Worm (Caenorhabditis elegans) whole organism, L2 larva: ENCODE data around the gene Y47D7A.18.

Experiments
- F13H6.1 ChIP-seq: sonication (generic microtip); optimal IDR thresholded peaks from 2 replicates; lab custom pipeline; 2016; ENCODE audit warnings: missing genetic modification characterization, missing compliant biosample characterization
- R02D3.7 ChIP-seq: fragments of 150-350 bp; optimal IDR thresholded peaks from 2 replicates; lab custom pipeline; 2014; ENCODE audit warnings: missing biosample characterization, missing genetic modification characterization
- Y55F3AM.14 ChIP-seq: fragments of 200-800 bp; sonication (Bioruptor generic); optimal IDR thresholded peaks from 2 replicates; lab custom pipeline; 2018; ENCODE audit warnings: mild to moderate bottlenecking, missing genetic modification characterization, missing compliant biosample characterization
- ZK546.5 ChIP-seq: sonication (generic microtip); optimal IDR thresholded peaks from 2 replicates; lab custom pipeline; 2017; ENCODE audit warnings: missing biosample characterization, missing genetic modification characterization
- aly-2 ChIP-seq: fragments of 150-350 bp; optimal IDR thresholded peaks from 2 replicates; lab custom pipeline; 2014; ENCODE audit warnings: missing biosample characterization, missing genetic modification characterization
- ama-1 ChIP-seq: fragments of 150-350 bp; optimal IDR thresholded peaks from 2 replicates; lab custom pipeline; 2018; ENCODE audit warnings: inconsistent platforms
- blmp-1 ChIP-seq: sonication (generic microtip); optimal IDR thresholded peaks from 2 replicates; lab custom pipeline; 2017; ENCODE audit warnings: missing genetic modification characterization, mild to moderate bottlenecking, missing compliant biosample characterization, antibody characterized with exemption, moderate library complexity; ENCODE audit not compliant: insufficient read depth
- ceh-16 ChIP-seq: fragments of 150-350 bp; optimal IDR thresholded peaks from 2 replicates; lab custom pipeline; 2014; ENCODE audit warnings: missing biosample characterization, missing genetic modification characterization
- crh-2 ChIP-seq: sonication (generic microtip); optimal IDR thresholded peaks from 2 replicates; lab custom pipeline; 2017; ENCODE audit warnings: missing biosample characterization, missing genetic modification characterization
- dmd-4 ChIP-seq: sonication (generic microtip); optimal IDR thresholded peaks from 2 replicates; lab custom pipeline; 2017; ENCODE audit warnings: missing biosample characterization, missing genetic modification characterization
- egl-27 ChIP-seq: sonication (generic microtip); optimal IDR thresholded peaks from 3 replicates; lab custom pipeline; 2017; ENCODE audit warnings: missing biosample characterization, missing genetic modification reagents, missing genetic modification characterization
- fos-1 ChIP-seq: fragments of 150-350 bp; optimal IDR thresholded peaks from 2 replicates; lab custom pipeline; 2014; ENCODE audit warnings: missing biosample characterization, missing genetic modification characterization
- gmeb-1 ChIP-seq: fragments of 150-350 bp; optimal IDR thresholded peaks from 2 replicates; lab custom pipeline; 2014; ENCODE audit warnings: missing biosample characterization, missing genetic modification characterization
- lin-11 ChIP-seq: fragments of 150-350 bp; sonication (generic microtip); optimal IDR thresholded peaks from 2 replicates; lab custom pipeline; 2014; ENCODE audit warnings: missing biosample characterization, missing genetic modification characterization, inconsistent platforms, mixed read lengths
- lin-39 ChIP-seq: fragments of 150-350 bp; optimal IDR thresholded peaks from 2 replicates; lab custom pipeline; 2014; ENCODE audit warnings: missing biosample characterization, missing genetic modification reagents, missing genetic modification characterization
- lsy-2 ChIP-seq, 2 experiments: fragments of 150-350 bp in 1 of 2; sonication (generic microtip) in 1 of 2; optimal IDR thresholded peaks; 2 replicates each; lab custom pipeline; 2014 to 2017; ENCODE audit warnings: missing biosample characterization in 2 of 2, missing genetic modification characterization in 2 of 2
- mab-5 ChIP-seq: fragments of 150-350 bp; optimal IDR thresholded peaks from 2 replicates; lab custom pipeline; 2014; ENCODE audit warnings: missing biosample characterization, missing genetic modification characterization
- mbf-1 ChIP-seq: sonication (generic microtip); optimal IDR thresholded peaks from 2 replicates; lab custom pipeline; 2017; ENCODE audit warnings: missing biosample characterization, missing genetic modification characterization
- nhr-11 ChIP-seq: fragments of 150-350 bp; optimal IDR thresholded peaks from 2 replicates; lab custom pipeline; 2014; ENCODE audit warnings: missing biosample characterization, missing genetic modification characterization
- nhr-12 ChIP-seq: fragments of 150-350 bp; optimal IDR thresholded peaks from 2 replicates; lab custom pipeline; 2014; ENCODE audit warnings: missing biosample characterization, missing genetic modification characterization
- nhr-129 ChIP-seq: fragments of 150-350 bp; optimal IDR thresholded peaks from 2 replicates; lab custom pipeline; 2014; ENCODE audit warnings: missing biosample characterization, missing genetic modification characterization
- nhr-23 ChIP-seq: fragments of 150-350 bp; optimal IDR thresholded peaks from 2 replicates; lab custom pipeline; 2014; ENCODE audit warnings: missing biosample characterization, missing genetic modification reagents, missing genetic modification characterization
- nhr-237 ChIP-seq: fragments of 150-350 bp; optimal IDR thresholded peaks from 2 replicates; lab custom pipeline; 2014; ENCODE audit warnings: missing biosample characterization, missing genetic modification characterization
- nhr-6 ChIP-seq: fragments of 150-350 bp; optimal IDR thresholded peaks from 2 replicates; lab custom pipeline; 2014; ENCODE audit warnings: missing biosample characterization, missing genetic modification characterization
- peb-1 ChIP-seq: fragments of 150-350 bp; optimal IDR thresholded peaks from 2 replicates; lab custom pipeline; 2014; ENCODE audit warnings: missing biosample characterization, missing genetic modification characterization
- sem-4 ChIP-seq: fragments of 150-350 bp; optimal IDR thresholded peaks from 2 replicates; lab custom pipeline; 2014; ENCODE audit warnings: missing biosample characterization, missing genetic modification reagents, missing genetic modification characterization
- sma-3 ChIP-seq: sonication (generic microtip); optimal IDR thresholded peaks from 2 replicates; lab custom pipeline; 2016; ENCODE audit warnings: missing genetic modification reagents, missing genetic modification characterization, missing compliant biosample characterization
- sma-9 ChIP-seq, 2 experiments: fragments of 150-350 bp in 1 of 2; sonication (generic microtip) in 1 of 2; optimal IDR thresholded peaks; 2 replicates each; lab custom pipeline; 2014 to 2016; ENCODE audit warnings: missing genetic modification characterization in 2 of 2, mild to moderate bottlenecking in 1 of 2, missing biosample characterization in 1 of 2, missing compliant biosample characterization in 1 of 2, missing genetic modification reagents in 1 of 2, moderate library complexity in 1 of 2
- snpc-4 ChIP-seq: fragments of 150-350 bp; optimal IDR thresholded peaks from 2 replicates; lab custom pipeline; 2014; ENCODE audit warnings: missing biosample characterization, missing genetic modification characterization
- unc-39 ChIP-seq: fragments of 150-350 bp; optimal IDR thresholded peaks from 2 replicates; lab custom pipeline; 2014; ENCODE audit warnings: missing biosample characterization, missing genetic modification characterization
- unc-55 ChIP-seq: fragments of 150-350 bp; sonication (generic microtip); optimal IDR thresholded peaks from 3 replicates; lab custom pipeline; 2014; ENCODE audit warnings: missing biosample characterization, missing genetic modification reagents, missing genetic modification characterization
- zag-1 ChIP-seq: fragments of 150-350 bp; optimal IDR thresholded peaks from 2 replicates; lab custom pipeline; 2014; ENCODE audit warnings: missing biosample characterization, missing genetic modification characterization

Y47D7A.18 gene

DNA sequence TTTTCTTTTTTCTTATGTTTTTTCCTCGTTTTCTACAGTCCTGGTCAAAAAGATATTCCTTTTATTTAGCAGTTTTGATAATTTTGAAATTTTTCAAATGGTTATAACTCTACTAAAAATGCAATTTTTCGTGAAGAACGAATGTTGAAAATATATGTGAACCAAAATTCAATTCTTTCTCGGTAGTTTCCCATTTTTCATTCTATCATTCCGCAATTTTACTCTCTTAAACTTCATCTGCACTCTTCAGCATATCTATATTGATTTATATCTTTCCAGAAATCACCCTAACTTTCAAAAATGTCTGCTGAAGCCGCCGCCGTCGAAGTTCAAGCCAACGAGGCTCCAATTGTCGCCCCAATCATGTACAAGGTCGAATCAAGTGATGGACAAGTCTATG is 5.5 kb upstream of the Y47D7A.18 start, which contains the start of gene skr-7:
skr-7 (plus strand) TSS at position 301 of the 400 bp plus-strand sequence.
- no peak for TF ChIP-seq sem-4 (tag; lab: Kevin White, UChicago)
- no peak for TF ChIP-seq aly-2
- no peak for TF ChIP-seq nhr-6
- TF ChIP-seq ZK546.5, result no peak
- no peak for TF ChIP-seq ceh-16

DNA sequence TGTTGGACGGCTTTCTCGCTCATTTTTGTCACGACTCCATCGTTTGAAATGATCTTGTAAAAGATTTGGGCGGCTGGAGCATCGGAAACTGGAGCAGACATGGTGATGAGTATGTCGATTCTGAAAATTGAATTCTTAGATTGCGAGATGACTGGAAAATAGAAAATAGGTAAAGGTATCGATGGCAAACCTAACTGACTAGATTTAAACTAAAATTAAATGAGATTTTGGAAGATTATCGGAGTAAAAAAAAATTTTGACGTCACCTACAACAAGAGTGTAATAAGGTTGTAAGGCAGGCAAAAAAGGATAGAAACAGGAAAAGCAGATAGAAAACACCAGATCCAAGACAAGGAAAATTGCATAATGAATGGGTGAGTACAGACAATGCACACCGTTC is 4.9 kb upstream of the Y47D7A.18 start, which contains the start of gene skr-14:
skr-14 (minus strand) TSS at position 101 of the 400 bp plus-strand sequence.
- TF ChIP-seq dmd-4 (tag; lab: Kevin White, UChicago) (no peak), mbf-1 (tag; lab: Kevin White, UChicago) (no peak), snpc-4 (no peak)

DNA sequence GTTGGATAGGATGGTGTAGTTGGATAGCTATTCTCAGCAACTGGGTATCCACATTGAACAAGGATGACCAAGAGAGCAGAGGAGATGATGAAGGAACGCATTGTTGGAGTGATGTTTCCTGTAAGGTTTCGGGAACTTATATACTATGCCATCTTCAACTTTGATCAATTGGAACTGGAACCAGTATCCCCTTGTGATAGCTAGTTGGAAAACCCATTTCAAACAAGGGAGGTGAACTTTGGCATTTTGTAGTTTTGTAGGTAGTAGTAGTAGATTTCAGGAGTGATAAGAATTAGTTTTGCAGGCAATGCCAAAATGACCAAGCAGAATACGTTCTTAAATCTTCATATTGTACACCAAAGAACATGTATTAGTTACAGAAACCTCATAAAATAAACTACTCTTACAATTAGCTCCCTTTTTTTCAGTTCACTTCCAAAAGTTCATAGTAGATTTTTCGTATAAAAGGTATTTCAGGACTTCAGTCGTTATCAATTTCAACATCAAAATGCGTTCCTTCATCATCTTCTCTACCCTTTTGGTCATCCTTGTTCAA is 3.2 kb upstream of the Y47D7A.18 start, which contains the start of the genes Y47D7A.7 and Y47D7A.2:
Y47D7A.7 (minus strand) TSS at position 101 of the 556 bp plus-strand sequence.
Y47D7A.2 (plus strand) TSS at position 506 of the 556 bp plus-strand sequence.
- no peak for TF ChIP-seq Y55F3AM.14 (GFP tag; lab: Kevin White, UChicago)
- TF ChIP-seq nhr-237, result no peak
- TF ChIP-seq dmd-4 (tag; lab: Kevin White, UChicago), result no peak
- TF ChIP-seq peb-1 (tag; lab: Kevin White, UChicago), result no peak
- TF ChIP-seq blmp-1 (tag; lab: Kevin White, UChicago), result no peak
- TF ChIP-seq R02D3.7 (tag; lab: Kevin White, UChicago), result no peak
- TF ChIP-seq lin-11, result no peak
- TF ChIP-seq nhr-23 (tag; lab: Kevin White, UChicago), result no peak
- no peak for TF ChIP-seq unc-55 (GFP tag; lab: Kevin White, UChicago)
- no peak for TF ChIP-seq lsy-2 (tag; optimal IDR thresholded peaks at IDR 0.05; lab: Kevin White, UChicago)

- TF ChIP-seq mbf-1 (tag; lab: Kevin White, UChicago) (no peak), sma-9 (GFP tag; optimal IDR thresholded peaks at IDR 0.05; lab: Kevin White, UChicago) (no peak), sma-9 (tag; optimal IDR thresholded peaks at IDR 0.05; lab: Kevin White, UChicago) (no peak), zag-1 (no peak), ZK546.5 (no peak), fos-1 (tag; lab: Kevin White, UChicago) (no peak), aly-2 (no peak), R02D3.7 (tag; lab: Kevin White, UChicago) (no peak), F13H6.1 (no peak), nhr-12 (no peak), unc-55 (GFP tag; lab: Kevin White, UChicago) (no peak)
- TF ChIP-seq, all 48 proteins: peak for 0
These were observed 1.5 kb upstream of the Y47D7A.18 start, which contains the start of gene Y47D7A.6 for ce11 chrV:4418116-4418515. Gene Y47D7A.6, minus strand, starts transcription at chrV:4418216.

- TF ChIP-seq crh-2 (tag; lab: Kevin White, UChicago) (no peak), nhr-11 (tag; lab: Kevin White, UChicago) (no peak), R02D3.7 (tag; lab: Kevin White, UChicago) (no peak), nhr-12 (no peak), lsy-2 (tag; optimal IDR thresholded peaks at IDR 0.05; lab: Kevin White, UChicago) (no peak), mab-5 (tag; lab: Kevin White, UChicago) (no peak), nhr-237 (no peak), ZK546.5 (no peak), gmeb-1 (tag; lab: Kevin White, UChicago) (no peak), nhr-129 (no peak), unc-39 (tag; lab: Kevin White, UChicago) (no peak), ceh-16 (no peak), lin-39 (tag; lab: Kevin White, UChicago) (no peak), sma-3 (GFP tag; lab: Kevin White, UChicago) (no peak), unc-55 (GFP tag; lab: Kevin White, UChicago) (no peak), egl-27 (tag; lab: Kevin White, UChicago) (no peak), ama-1 (no peak)
These were observed 2.0 kb downstream of the Y47D7A.18 start, which contains the start of gene grl-5 for ce11 chrV:4414613-4415071. Gene grl-5, minus strand, starts transcription at chrV:4414663.
